Fruit fly (Drosophila melanogaster) whole organism, embryonic: ENCODE results near the gene CG34258.

Experiments used
- Aef1 ChIP-seq: fragments of 200-800 bp; sonication (Bioruptor generic); IDR thresholded peaks from 3 replicates; pipeline ENCODE4 v1.3.6; 2022; ENCODE audit warnings: missing biosample characterization, missing genetic modification characterization
- CG11247 ChIP-seq: fragments of 200-800 bp; sonication (Bioruptor generic); IDR thresholded peaks from 2 replicates; pipeline ENCODE4 v1.3.6; 2022; ENCODE audit warnings: missing biosample characterization, missing genetic modification characterization
- CG12236 ChIP-seq: fragments of 200-800 bp; sonication (Bioruptor generic); optimal IDR thresholded peaks from 2 replicates; lab custom pipeline; 2016; ENCODE audit warnings: missing biosample characterization, missing genetic modification characterization
- CG13624 ChIP-seq: fragments of 200-800 bp; sonication (Bioruptor generic); optimal IDR thresholded peaks from 2 replicates; lab custom pipeline; 2016; ENCODE audit warnings: missing biosample characterization, missing genetic modification characterization
- CG14667 ChIP-seq: fragments of 200-800 bp; sonication (Bioruptor generic); IDR thresholded peaks from 2 replicates; pipeline ENCODE4 v1.3.6; 2022; ENCODE audit warnings: missing biosample characterization, missing genetic modification characterization
- CG17328 ChIP-seq: fragments of 200-800 bp; sonication (Bioruptor generic); IDR thresholded peaks from 2 replicates; pipeline ENCODE4 v1.3.6; 2022; ENCODE audit warnings: missing biosample characterization, missing genetic modification characterization
- CG17829 ChIP-seq: fragments of 200-800 bp; optimal IDR thresholded peaks from 2 replicates; lab custom pipeline; 2019; ENCODE audit warnings: missing biosample characterization, mild to moderate bottlenecking, missing genetic modification characterization, moderate library complexity
- CG2129 ChIP-seq: fragments of 200-800 bp; sonication (Bioruptor generic); IDR thresholded peaks from 2 replicates; pipeline ENCODE4 v1.3.6; 2022; ENCODE audit warnings: missing biosample characterization, missing genetic modification characterization; ENCODE audit not compliant: partially characterized antibody
- CG30403 ChIP-seq: fragments of 200-800 bp; sonication (Bioruptor generic); optimal IDR thresholded peaks from 3 replicates; lab custom pipeline; 2016; ENCODE audit warnings: missing biosample characterization, missing genetic modification characterization
- CG3407 ChIP-seq: fragments of 200-800 bp; sonication (Bioruptor generic); optimal IDR thresholded peaks from 2 replicates; lab custom pipeline; 2018; ENCODE audit warnings: missing biosample characterization, mild to moderate bottlenecking, missing genetic modification characterization
- CG7745 ChIP-seq: fragments of 200-800 bp; sonication (Bioruptor generic); optimal IDR thresholded peaks from 2 replicates; lab custom pipeline; 2018; ENCODE audit warnings: missing biosample characterization, mild to moderate bottlenecking, missing genetic modification characterization, moderate library complexity
- CG7987 ChIP-seq: fragments of 200-800 bp; sonication (Bioruptor generic); optimal IDR thresholded peaks from 2 replicates; lab custom pipeline; 2018; ENCODE audit warnings: missing biosample characterization, mild to moderate bottlenecking, missing genetic modification characterization, moderate library complexity
- D19B ChIP-seq: fragments of 200-800 bp; sonication (Bioruptor generic); optimal IDR thresholded peaks from 2 replicates; lab custom pipeline; 2017; ENCODE audit warnings: missing biosample characterization, mild to moderate bottlenecking, missing genetic modification characterization
- Dad ChIP-seq: fragments of 200-800 bp; sonication (Bioruptor generic); optimal IDR thresholded peaks from 3 replicates; lab custom pipeline; 2016; ENCODE audit warnings: missing biosample characterization, missing genetic modification characterization
- Deaf1 ChIP-seq: fragments of 200-800 bp; optimal IDR thresholded peaks from 3 replicates; lab custom pipeline; 2019; ENCODE audit warnings: missing biosample characterization, mild to moderate bottlenecking, missing genetic modification characterization, moderate library complexity
- Doc2 ChIP-seq: fragments of 200-800 bp; sonication (Bioruptor generic); IDR thresholded peaks from 2 replicates; pipeline ENCODE4 v1.3.6; 2022; ENCODE audit warnings: missing biosample characterization, missing genetic modification characterization
- E2f2 ChIP-seq: fragments of 200-800 bp; sonication (Bioruptor generic); IDR thresholded peaks from 2 replicates; pipeline ENCODE4 v1.3.6; 2022; ENCODE audit warnings: missing biosample characterization, missing genetic modification characterization
- ERR ChIP-seq: fragments of 200-800 bp; sonication (Bioruptor generic); optimal IDR thresholded peaks from 2 replicates; lab custom pipeline; 2016; ENCODE audit warnings: missing biosample characterization, missing genetic modification characterization
- HLH4C ChIP-seq: fragments of 200-800 bp; sonication (Bioruptor generic); IDR thresholded peaks from 3 replicates; pipeline ENCODE4 v1.3.6; 2022; ENCODE audit warnings: missing biosample characterization, missing genetic modification characterization; ENCODE audit not compliant: partially characterized antibody
- HLHmδ ChIP-seq: fragments of 200-800 bp; sonication (Bioruptor generic); optimal IDR thresholded peaks from 2 replicates; lab custom pipeline; 2018; ENCODE audit warnings: missing biosample characterization, mild to moderate bottlenecking, missing genetic modification characterization, moderate library complexity
- Hand ChIP-seq: fragments of 200-800 bp; sonication (Bioruptor generic); optimal IDR thresholded peaks from 2 replicates; lab custom pipeline; 2017; ENCODE audit warnings: mild to moderate bottlenecking, missing biosample characterization, missing genetic modification reagents, missing genetic modification characterization
- MBD-R2 ChIP-seq: fragments of 200-800 bp; sonication (Bioruptor generic); IDR thresholded peaks from 2 replicates; pipeline ENCODE4 v1.3.6; 2022; ENCODE audit warnings: missing biosample characterization, missing genetic modification characterization
- Oaz ChIP-seq: fragments of 200-800 bp; sonication (Bioruptor generic); IDR thresholded peaks from 2 replicates; pipeline ENCODE4 v1.3.6; 2022; ENCODE audit warnings: missing biosample characterization, missing genetic modification characterization
- Pdp1 ChIP-seq, 2 experiments: fragments of 200-800 bp; sonication (Bioruptor generic); optimal IDR thresholded peaks; 3 replicates each; lab custom pipeline; 2016; ENCODE audit warnings: missing biosample characterization in 2 of 2, missing genetic modification characterization in 2 of 2, mild to moderate bottlenecking in 1 of 2, moderate library complexity in 1 of 2
- Side ChIP-seq: fragments of 200-800 bp; sonication (Bioruptor generic); optimal IDR thresholded peaks from 2 replicates; lab custom pipeline; 2016; ENCODE audit warnings: missing biosample characterization, missing genetic modification characterization
- Sox100B ChIP-seq: fragments of 200-800 bp; sonication (Bioruptor generic); optimal IDR thresholded peaks from 3 replicates; lab custom pipeline; 2018; ENCODE audit warnings: missing biosample characterization, mild to moderate bottlenecking, missing genetic modification characterization
- ap ChIP-seq: fragments of 200-800 bp; sonication (Bioruptor generic); IDR thresholded peaks from 2 replicates; pipeline ENCODE4 v1.3.6; 2022; ENCODE audit warnings: missing biosample characterization, missing genetic modification characterization
- ato ChIP-seq: fragments of 200-800 bp; sonication (Bioruptor generic); IDR thresholded peaks from 2 replicates; pipeline ENCODE4 v1.3.6; 2022; ENCODE audit warnings: missing biosample characterization, missing genetic modification characterization; ENCODE audit not compliant: partially characterized antibody
- cas ChIP-seq: fragments of 200-800 bp; sonication (Bioruptor generic); IDR thresholded peaks from 2 replicates; pipeline ENCODE4 v1.3.6; 2022; ENCODE audit warnings: missing biosample characterization, missing genetic modification characterization
- croc ChIP-seq: fragments of 200-800 bp; sonication (Bioruptor generic); conservative IDR thresholded peaks from 3 replicates; pipeline ENCODE4 v1.3.6; 2022; ENCODE audit warnings: missing biosample characterization, missing genetic modification characterization
- dm ChIP-seq: fragments of 200-800 bp; sonication (Bioruptor generic); optimal IDR thresholded peaks from 3 replicates; lab custom pipeline; 2016; ENCODE audit warnings: missing biosample characterization, missing genetic modification characterization
- dmrt99B ChIP-seq: fragments of 200-800 bp; sonication (Bioruptor generic); optimal IDR thresholded peaks from 2 replicates; lab custom pipeline; 2018; ENCODE audit warnings: missing biosample characterization, mild to moderate bottlenecking, missing genetic modification characterization, moderate library complexity
- fd102C ChIP-seq: fragments of 200-800 bp; sonication (Bioruptor generic); optimal IDR thresholded peaks from 2 replicates; lab custom pipeline; 2018; ENCODE audit warnings: missing biosample characterization, mild to moderate bottlenecking, missing genetic modification characterization, moderate library complexity
- ftz-f1 ChIP-seq: fragments of 200-800 bp; sonication (Bioruptor generic); optimal IDR thresholded peaks from 2 replicates; lab custom pipeline; 2016; ENCODE audit warnings: missing biosample characterization, missing genetic modification characterization
- klu ChIP-seq: fragments of 200-800 bp; sonication (Bioruptor generic); IDR thresholded peaks from 2 replicates; pipeline ENCODE4 v1.3.6; 2022; ENCODE audit warnings: missing biosample characterization, missing genetic modification characterization
- nerfin-1 ChIP-seq: fragments of 200-800 bp; sonication (Bioruptor generic); optimal IDR thresholded peaks from 3 replicates; lab custom pipeline; 2019; ENCODE audit warnings: missing biosample characterization, mild to moderate bottlenecking, missing genetic modification characterization, moderate library complexity
- otp ChIP-seq: fragments of 200-800 bp; sonication (Bioruptor generic); IDR thresholded peaks from 3 replicates; pipeline ENCODE4, ENCODE4 v1.3.6; 2022; ENCODE audit warnings: missing biosample characterization, missing genetic modification characterization
- p53 ChIP-seq: fragments of 200-800 bp; sonication (Bioruptor generic); optimal IDR thresholded peaks from 2 replicates; lab custom pipeline; 2016; ENCODE audit warnings: missing biosample characterization, missing genetic modification characterization
- pan ChIP-seq, 4 experiments: fragments of >200 bp in 3 of 4; fragments of 200-800 bp in 1 of 4; sonication (Bioruptor generic) in 1 of 4; optimal IDR thresholded peaks in 3 of 4; IDR thresholded peaks in 1 of 4; 2 replicates each; pipeline versions ENCODE4 v1.3.6 to Lab custom; 2017 to 2022; ENCODE audit warnings: missing biosample characterization in 2 of 4, missing genetic modification characterization in 2 of 4, mixed read lengths in 1 of 4
- ranshi ChIP-seq: fragments of 200-800 bp; sonication (Bioruptor generic); IDR thresholded peaks from 2 replicates; pipeline ENCODE4 v1.3.6; 2022; ENCODE audit warnings: missing biosample characterization, missing genetic modification characterization
- scrt ChIP-seq: fragments of 200-800 bp; sonication (Bioruptor generic); optimal IDR thresholded peaks from 2 replicates; lab custom pipeline; 2018; ENCODE audit warnings: missing biosample characterization, mild to moderate bottlenecking, missing genetic modification characterization, moderate library complexity
- sens ChIP-seq: fragments of 200-800 bp; sonication (Bioruptor generic); peaks from one replicate; lab custom pipeline; 2016; ENCODE audit warnings: missing biosample characterization, missing genetic modification characterization
- shn ChIP-seq: fragments of 200-800 bp; sonication (Bioruptor generic); optimal IDR thresholded peaks from 3 replicates; lab custom pipeline; 2016; ENCODE audit warnings: missing biosample characterization, missing genetic modification characterization
- sima ChIP-seq: fragments of 200-800 bp; sonication (Bioruptor generic); optimal IDR thresholded peaks from 2 replicates; lab custom pipeline; 2016; ENCODE audit warnings: missing biosample characterization, missing genetic modification characterization
- tap ChIP-seq: fragments of 200-800 bp; optimal IDR thresholded peaks from 3 replicates; lab custom pipeline; 2019; ENCODE audit warnings: missing biosample characterization, mild to moderate bottlenecking, missing genetic modification characterization, moderate library complexity
- trem ChIP-seq: fragments of 200-800 bp; optimal IDR thresholded peaks from 3 replicates; lab custom pipeline; 2019; ENCODE audit warnings: missing biosample characterization, mild to moderate bottlenecking, missing genetic modification characterization, moderate library complexity
- twi ChIP-seq: fragments of 200-800 bp; optimal IDR thresholded peaks from 2 replicates; lab custom pipeline; 2019; ENCODE audit warnings: missing biosample characterization, mild to moderate bottlenecking, missing genetic modification characterization, moderate library complexity
- zf30C ChIP-seq: fragments of 200-800 bp; sonication (Bioruptor generic); optimal IDR thresholded peaks from 3 replicates; lab custom pipeline; 2018; ENCODE audit warnings: missing biosample characterization, mild to moderate bottlenecking, missing genetic modification characterization

CG34258 gene

dm6 chr3L:19922833-19923745, 28.7 kb downstream of the CG34258 start, which contains the start of gene Pfdn6 (continued):
- peak; percentile 82 for TF ChIP-seq HLH4C
- TF ChIP-seq CG13624 (GFP tag; lab: Kevin White, UChicago) = peak; percentile 72
- peak; percentile 79 for TF ChIP-seq Dad (GFP tag; lab: Kevin White, UChicago)
- peak; percentile 40 for TF ChIP-seq D19B (GFP tag; lab: Kevin White, UChicago)
- peak; percentile 73 for TF ChIP-seq MBD-R2 (GFP tag; lab: Robert Waterston, UW)
- TF ChIP-seq ERR (GFP tag; lab: Kevin White, UChicago) = no peak
- TF ChIP-seq otp (GFP tag; lab: Robert Waterston, UW) = peak; percentile 55; the same call in 1 of the 3 replicates
- no peak for TF ChIP-seq CG7987 (GFP tag; lab: Kevin White, UChicago)
- peak; percentile 66 for TF ChIP-seq nerfin-1 (tag; lab: Kevin White, UChicago)
- peak; percentile 17 for TF ChIP-seq CG12236
- TF ChIP-seq klu (GFP tag; lab: Robert Waterston, UW) = peak; percentile 80
- TF ChIP-seq ato = peak; percentile 54
- TF ChIP-seq HLHmδ (GFP tag; lab: Kevin White, UChicago) = no peak
- peak; percentile 53 for TF ChIP-seq CG3407 (GFP tag; lab: Kevin White, UChicago)
- TF ChIP-seq Side (GFP tag; lab: Kevin White, UChicago) = no peak
- TF ChIP-seq Oaz = peak; percentile 85; the same call in 1 of the 2 replicates
- peak; percentile 43; the same call in 1 of the 2 replicates for TF ChIP-seq CG11247
- no peak for TF ChIP-seq dmrt99B (tag; lab: Kevin White, UChicago)
- TF ChIP-seq E2f2 (GFP tag; lab: Robert Waterston, UW) = peak; percentile 39
- TF ChIP-seq Doc2 (GFP tag; lab: Robert Waterston, UW) = peak; percentile 61; the same call in 1 of the 2 replicates
- TF ChIP-seq cas (GFP tag; lab: Robert Waterston, UW) = no peak; the same call in 1 of the 2 replicates
- no peak for TF ChIP-seq tap (tag; lab: Kevin White, UChicago)
- TF ChIP-seq CG14667 (GFP tag; lab: Robert Waterston, UW) = no peak
- TF ChIP-seq trem (tag; lab: Kevin White, UChicago) = peak; percentile 77
- peak; percentile 90 for TF ChIP-seq CG30403
- TF ChIP-seq ftz-f1 (GFP tag; lab: Kevin White, UChicago) = no peak
- TF ChIP-seq sima (GFP tag; lab: Kevin White, UChicago) = no peak
- TF ChIP-seq shn (GFP tag; lab: Kevin White, UChicago) = peak; percentile 88
- no peak for TF ChIP-seq CG7745 (tag; lab: Kevin White, UChicago)
- peak; percentile 51 to 62 for TF ChIP-seq Pdp1 (GFP tag; optimal IDR thresholded peaks at IDR 0.05; lab: Kevin White, UChicago)
- TF ChIP-seq Hand (GFP tag; lab: Kevin White, UChicago) = no peak
- no peak for TF ChIP-seq CG2129
- TF ChIP-seq dm (GFP tag; lab: Kevin White, UChicago) = peak; percentile 63
- 0 out of 2 replicates have a peak, but pooled peaks have one; percentile 33 for TF ChIP-seq ranshi (GFP tag; lab: Robert Waterston, UW)
- TF ChIP-seq Sox100B (GFP tag; lab: Kevin White, UChicago) = no peak
- peak; percentile 71 for TF ChIP-seq Aef1 (GFP tag; lab: Robert Waterston, UW)
- TF ChIP-seq fd102C = no peak
- TF ChIP-seq twi = peak; percentile 50
- TF ChIP-seq pan (optimal IDR thresholded peaks at IDR 0.05; lab: Kevin White, UChicago) = no peak
- peak in 1 of 2 experiments; percentile 83 for TF ChIP-seq pan (GFP tag; optimal IDR thresholded peaks at IDR 0.05 in 1 of 2, IDR thresholded peaks at IDR 0.05 in 1 of 2)
- TF ChIP-seq Deaf1 (tag; lab: Kevin White, UChicago) = no peak
- TF ChIP-seq p53 (GFP tag; lab: Kevin White, UChicago) = no peak
- TF ChIP-seq ap (GFP tag; lab: Robert Waterston, UW) = peak; percentile 60
- TF ChIP-seq CG17829 = peak; percentile 67
- TF ChIP-seq CG17328 = peak; percentile 68
- TF ChIP-seq sens = peak; percentile 84
- TF ChIP-seq zf30C (GFP tag; lab: Kevin White, UChicago) = no peak
- TF ChIP-seq croc (GFP tag; lab: Robert Waterston, UW) = peak; percentile 61; the same call in 2 of the 3 replicates
- no peak for TF ChIP-seq scrt (GFP tag; lab: Kevin White, UChicago)
